Fruit fly (Drosophila melanogaster) whole organism, prepupa: ENCODE data around the gene CG31221.

Experiments used
- CG10669 ChIP-seq: fragments of 200-800 bp; sonication (Bioruptor generic); optimal IDR thresholded peaks from 3 replicates; lab custom pipeline; 2018; ENCODE audit warnings: missing biosample characterization, mild to moderate bottlenecking, missing genetic modification characterization, moderate library complexity
- CG11762 ChIP-seq: fragments of 200-800 bp; sonication (Bioruptor generic); optimal IDR thresholded peaks from 3 replicates; lab custom pipeline; 2016; ENCODE audit warnings: missing biosample characterization, missing genetic modification characterization; ENCODE audit not compliant: insufficient read depth
- CG15336 ChIP-seq: fragments of 200-800 bp; sonication (Bioruptor generic); IDR thresholded peaks from 2 replicates; pipeline ENCODE4 v1.3.6; 2022; ENCODE audit warnings: missing biosample characterization, missing genetic modification characterization
- CG1621 ChIP-seq: fragments of 200-800 bp; sonication (Bioruptor generic); optimal IDR thresholded peaks from 3 replicates; lab custom pipeline; 2018; ENCODE audit warnings: missing biosample characterization, mild to moderate bottlenecking, missing genetic modification characterization
- CG3032 ChIP-seq: fragments of 200-800 bp; optimal IDR thresholded peaks from 2 replicates; lab custom pipeline; 2019; ENCODE audit warnings: missing biosample characterization, mild to moderate bottlenecking, missing genetic modification characterization, moderate library complexity
- CG32006 ChIP-seq: fragments of 200-800 bp; sonication (Bioruptor generic); optimal IDR thresholded peaks from 3 replicates; lab custom pipeline; 2017; ENCODE audit warnings: missing biosample characterization, mild to moderate bottlenecking, missing genetic modification characterization
- CG34406 ChIP-seq: fragments of 200-800 bp; sonication (Bioruptor generic); optimal IDR thresholded peaks from 3 replicates; lab custom pipeline; 2016; ENCODE audit warnings: missing biosample characterization, missing genetic modification characterization
- CG6276 ChIP-seq: fragments of 200-800 bp; sonication (Bioruptor generic); optimal IDR thresholded peaks from 2 replicates; lab custom pipeline; 2017; ENCODE audit warnings: missing biosample characterization, mild to moderate bottlenecking, missing genetic modification characterization
- CG6792 ChIP-seq: fragments of 200-800 bp; sonication (Bioruptor generic); optimal IDR thresholded peaks from 3 replicates; lab custom pipeline; 2016; ENCODE audit warnings: missing biosample characterization, missing genetic modification characterization
- CG6808 ChIP-seq: fragments of 200-800 bp; sonication (Bioruptor generic); optimal IDR thresholded peaks from 3 replicates; lab custom pipeline; 2017; ENCODE audit warnings: missing biosample characterization, missing genetic modification characterization, mild to moderate bottlenecking, moderate library complexity, missing genetic modification reagents
- CG8119 ChIP-seq: fragments of 200-800 bp; sonication (Bioruptor generic); IDR thresholded peaks from 3 replicates; pipeline ENCODE4 v1.3.6; 2022; ENCODE audit warnings: missing biosample characterization, missing genetic modification characterization
- CG8319 ChIP-seq: fragments of 200-800 bp; sonication (Bioruptor generic); optimal IDR thresholded peaks from 3 replicates; lab custom pipeline; 2016; ENCODE audit warnings: missing biosample characterization, missing genetic modification characterization
- CG9139 ChIP-seq: fragments of 200-800 bp; sonication (Bioruptor generic); optimal IDR thresholded peaks from 3 replicates; lab custom pipeline; 2017; ENCODE audit warnings: missing biosample characterization, mild to moderate bottlenecking, missing genetic modification characterization
- Eip78C ChIP-seq: fragments of 200-800 bp; sonication (Bioruptor generic); peaks from one replicate; lab custom pipeline; 2016; ENCODE audit warnings: missing biosample characterization, missing genetic modification characterization
- Eip93F ChIP-seq: fragments of 200-800 bp; sonication (Bioruptor generic); optimal IDR thresholded peaks from 2 replicates; lab custom pipeline; 2016; ENCODE audit warnings: missing biosample characterization, mild to moderate bottlenecking, missing genetic modification characterization
- Ets21C ChIP-seq: fragments of 200-800 bp; sonication (Bioruptor generic); optimal IDR thresholded peaks from 3 replicates; lab custom pipeline; 2016; ENCODE audit warnings: missing biosample characterization, missing genetic modification characterization
- Ets96B ChIP-seq: fragments of 200-800 bp; optimal IDR thresholded peaks from 2 replicates; lab custom pipeline; 2019; ENCODE audit warnings: missing biosample characterization, mild to moderate bottlenecking, missing genetic modification characterization, moderate library complexity
- Gug ChIP-seq: fragments of 200-800 bp; sonication (Bioruptor generic); IDR thresholded peaks from 2 replicates; pipeline ENCODE4 v1.3.6; 2022; ENCODE audit warnings: missing biosample characterization, missing genetic modification characterization
- Hr38 ChIP-seq: sonication (Bioruptor generic); optimal IDR thresholded peaks from 2 replicates; lab custom pipeline; 2016; ENCODE audit warnings: missing biosample characterization, missing genetic modification characterization
- Lpt ChIP-seq: fragments of 200-800 bp; sonication (Bioruptor generic); optimal IDR thresholded peaks from 3 replicates; lab custom pipeline; 2016; ENCODE audit warnings: missing biosample characterization, missing genetic modification characterization
- Met ChIP-seq: fragments of 200-800 bp; sonication (Bioruptor generic); optimal IDR thresholded peaks from 3 replicates; lab custom pipeline; 2016; ENCODE audit warnings: missing biosample characterization, missing genetic modification characterization
- Smox ChIP-seq: fragments of 200-800 bp; sonication (Bioruptor generic); optimal IDR thresholded peaks from 3 replicates; lab custom pipeline; 2016; ENCODE audit warnings: missing biosample characterization, missing genetic modification characterization
- Sox14 ChIP-seq: fragments of 200-800 bp; sonication (Bioruptor generic); optimal IDR thresholded peaks from 3 replicates; lab custom pipeline; 2016; ENCODE audit warnings: missing biosample characterization, missing genetic modification characterization
- cyc ChIP-seq: fragments of 200-800 bp; sonication (Bioruptor generic); optimal IDR thresholded peaks from 3 replicates; lab custom pipeline; 2016; ENCODE audit warnings: missing biosample characterization, missing genetic modification characterization
- dac ChIP-seq: fragments of 200-800 bp; sonication (Bioruptor generic); optimal IDR thresholded peaks from 2 replicates; lab custom pipeline; 2017; ENCODE audit warnings: missing biosample characterization, mild to moderate bottlenecking, missing genetic modification characterization
- dsx ChIP-seq: fragments of 200-800 bp; optimal IDR thresholded peaks from 3 replicates; lab custom pipeline; 2019; ENCODE audit warnings: missing biosample characterization, mild to moderate bottlenecking, missing genetic modification characterization, moderate library complexity; ENCODE audit not compliant: poor library complexity, severe bottlenecking
- eg ChIP-seq: fragments of 200-800 bp; sonication (Bioruptor generic); IDR thresholded peaks from 3 replicates; pipeline ENCODE4 v1.3.6; 2022; ENCODE audit warnings: missing biosample characterization, missing genetic modification characterization
- esn ChIP-seq: fragments of 200-800 bp; sonication (Bioruptor generic); optimal IDR thresholded peaks from 2 replicates; lab custom pipeline; 2016; ENCODE audit warnings: missing biosample characterization, mild to moderate bottlenecking, missing genetic modification characterization, moderate library complexity
- fd59A ChIP-seq: fragments of 200-800 bp; sonication (Bioruptor generic); optimal IDR thresholded peaks from 2 replicates; lab custom pipeline; 2017; ENCODE audit warnings: missing biosample characterization, mild to moderate bottlenecking, missing genetic modification characterization, missing genetic modification reagents
- pdm3 ChIP-seq: fragments of 200-800 bp; sonication (Bioruptor generic); optimal IDR thresholded peaks from 3 replicates; lab custom pipeline; 2016; ENCODE audit warnings: missing biosample characterization, missing genetic modification characterization
- spab ChIP-seq: fragments of 200-800 bp; sonication (Bioruptor generic); optimal IDR thresholded peaks from 2 replicates; lab custom pipeline; 2017; ENCODE audit warnings: missing biosample characterization, mild to moderate bottlenecking, missing genetic modification characterization, missing genetic modification reagents
- ss ChIP-seq, 2 experiments: fragments of 200-800 bp; sonication (Bioruptor generic); optimal IDR thresholded peaks; 2 replicates in 1 of 2; 3 replicates in 1 of 2; lab custom pipeline; 2017 to 2018; ENCODE audit warnings: mild to moderate bottlenecking in 2 of 2, missing biosample characterization in 2 of 2, missing genetic modification characterization in 2 of 2, moderate library complexity in 1 of 2
- svp ChIP-seq: fragments of 200-800 bp; sonication (Bioruptor generic); peaks from one replicate; lab custom pipeline; 2016; ENCODE audit warnings: missing biosample characterization, missing genetic modification characterization
- topi ChIP-seq: fragments of 200-800 bp; sonication (Bioruptor generic); optimal IDR thresholded peaks from 3 replicates; lab custom pipeline; 2016; ENCODE audit warnings: missing biosample characterization, missing genetic modification characterization

Gene CG31221

DNA sequence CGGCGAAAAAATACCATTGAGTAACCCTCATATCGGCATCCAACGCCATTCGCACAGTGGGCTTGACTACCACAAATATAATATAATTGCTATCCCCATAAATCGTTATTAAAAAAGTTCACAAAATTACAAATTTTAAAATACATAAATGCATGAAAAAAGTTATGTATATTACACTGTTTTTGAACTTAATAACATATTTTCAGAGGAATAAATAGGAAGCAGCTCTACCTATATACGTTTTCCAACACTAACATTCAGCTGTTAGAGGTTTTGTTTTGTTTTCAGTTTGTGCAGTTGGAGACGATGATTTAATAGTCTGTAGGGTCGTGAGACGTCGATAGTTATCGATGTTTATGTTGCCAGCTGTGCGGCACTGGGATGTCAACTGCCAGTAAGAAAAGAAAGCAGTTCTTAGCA lies 9.4 kb upstream of the CG31221 start, which contains the start of the genes Ino80 and Aptx (continued):
- TF ChIP-seq CG32006 (GFP tag; lab: Kevin White, UChicago) (peak; percentile 94), Sox14 (GFP tag; lab: Kevin White, UChicago) (peak; percentile 96), dsx (peak; percentile 79), dac (GFP tag; lab: Kevin White, UChicago) (no peak), CG11762 (peak; percentile 88), Lpt (GFP tag; lab: Kevin White, UChicago) (peak; percentile 89), Hr38 (GFP tag; lab: Kevin White, UChicago) (peak; percentile 76), Ets96B (tag; lab: Kevin White, UChicago) (peak; percentile 90), Gug (GFP tag; lab: Robert Waterston, UW) (peak; percentile 93), CG8119 (peak; percentile 91; the same call in 2 of the 3 replicates), topi (GFP tag; lab: Kevin White, UChicago) (peak; percentile 93), Eip78C (GFP tag; lab: Kevin White, UChicago) (peak; percentile 97), CG9139 (GFP tag; lab: Kevin White, UChicago) (peak; percentile 41), cyc (GFP tag; lab: Kevin White, UChicago) (peak; percentile 93)

- TF ChIP-seq svp (peak; percentile 39), Eip78C (GFP tag; lab: Kevin White, UChicago) (no peak)
Measured at dm6 chr3R:19404296-19404695, 8.2 kb upstream of the CG31221 start.

- TF ChIP-seq Smox, result no peak
- TF ChIP-seq CG6792 (GFP tag; lab: Kevin White, UChicago), result no peak
- TF ChIP-seq spab (GFP tag; lab: Kevin White, UChicago), result no peak
- TF ChIP-seq CG3032 (tag; lab: Kevin White, UChicago), result no peak
- no peak for TF ChIP-seq svp
- no peak for TF ChIP-seq cyc (GFP tag; lab: Kevin White, UChicago)
- TF ChIP-seq dsx, result no peak
- TF ChIP-seq eg (GFP tag; lab: Robert Waterston, UW), result no peak
- TF ChIP-seq ss (GFP tag; optimal IDR thresholded peaks at IDR 0.05; lab: Kevin White, UChicago), result no peak
- TF ChIP-seq, all 60 proteins: peak for 0
Measured at dm6 chr3R:19406852-19407251, 5.6 kb upstream of the CG31221 start.

dm6 chr3R:19408573-19408972 lies 3.9 kb upstream of the CG31221 start, which contains the start of gene CG11626:
Gene CG11626, plus strand, starts transcription at chr3R:19408873.
- no peak for TF ChIP-seq CG15336 (GFP tag; lab: Robert Waterston, UW)
- no peak for TF ChIP-seq pdm3 (GFP tag; lab: Kevin White, UChicago)
- TF ChIP-seq esn (GFP tag; lab: Kevin White, UChicago), result no peak
- TF ChIP-seq CG34406 (GFP tag; lab: Kevin White, UChicago), result no peak
- TF ChIP-seq dsx, result no peak
- no peak for TF ChIP-seq CG6276 (GFP tag; lab: Kevin White, UChicago)
- no peak for TF ChIP-seq Lpt (GFP tag; lab: Kevin White, UChicago)
- no peak for TF ChIP-seq CG6808 (GFP tag; lab: Kevin White, UChicago)
- no peak for TF ChIP-seq Sox14 (GFP tag; lab: Kevin White, UChicago)
- no peak for TF ChIP-seq CG1621 (tag; lab: Kevin White, UChicago)
- TF ChIP-seq Hr38 (GFP tag; lab: Kevin White, UChicago), result no peak
- TF ChIP-seq Ets21C (GFP tag; lab: Kevin White, UChicago), result no peak
- TF ChIP-seq Met (GFP tag; lab: Kevin White, UChicago), result no peak
- no peak for TF ChIP-seq CG3032 (tag; lab: Kevin White, UChicago)

DNA sequence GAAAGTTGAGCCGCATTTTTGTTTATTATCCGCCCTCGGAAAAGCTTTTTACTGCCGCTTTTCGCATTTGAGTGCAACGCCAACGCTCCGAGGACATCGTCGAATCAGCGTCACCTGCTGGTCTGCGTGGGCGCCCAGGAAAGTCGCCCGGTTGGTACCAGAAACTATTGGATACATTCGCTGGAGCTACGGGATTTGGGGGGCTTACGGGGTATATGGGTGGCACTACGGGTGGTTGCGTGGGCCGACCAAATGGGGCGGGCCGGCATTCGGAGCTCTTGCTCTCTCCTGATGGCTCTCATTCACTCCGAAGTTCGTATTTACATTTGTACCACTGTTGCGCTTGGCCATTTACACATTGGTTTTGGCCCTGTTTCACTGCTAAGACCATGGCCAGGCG lies 1.1 kb upstream of the CG31221 start:
- TF ChIP-seq Eip93F (GFP tag; lab: Kevin White, UChicago) (no peak), CG8319 (no peak), Gug (GFP tag; lab: Robert Waterston, UW) (no peak), CG10669 (GFP tag; lab: Kevin White, UChicago) (no peak), CG6276 (GFP tag; lab: Kevin White, UChicago) (no peak), fd59A (GFP tag; lab: Kevin White, UChicago) (no peak), Ets21C (GFP tag; lab: Kevin White, UChicago) (no peak), Eip78C (GFP tag; lab: Kevin White, UChicago) (no peak), dsx (no peak)
- TF ChIP-seq, all 60 proteins: peak for 0
